Worm (Caenorhabditis elegans): Measurements from ENCODE around the gene mccc-2.

ce11 chrIII:9037658-9038057, 51.5 kb downstream of the mccc-2 start, which contains the start of gene R107.9:
- TF ChIP-seq hlh-17 (GFP tag; optimal IDR thresholded peaks at IDR 0.05; ENCODE audit: borderline replicate concordance) (no peak), lsy-2 (tag; optimal IDR thresholded peaks at IDR 0.05) (no peak), mdl-1 (tag; optimal IDR thresholded peaks at IDR 0.05) (no peak), elt-2 (tag; optimal IDR thresholded peaks at IDR 0.05) (no peak), nhr-28 (tag; optimal IDR thresholded peaks at IDR 0.05) (no peak), C04F5.9 (tag; optimal IDR thresholded peaks at IDR 0.05) (no peak), egl-27 (tag; optimal IDR thresholded peaks at IDR 0.05) (no peak), unc-86 (tag; optimal IDR thresholded peaks at IDR 0.05) (no peak), C16A3.4 (tag; optimal IDR thresholded peaks at IDR 0.05) (no peak)
